Worm (Caenorhabditis elegans) whole organism, young adult: ENCODE data around the gene ZK287.7.

Experiments used
- lin-40 ChIP-seq: sonication (generic microtip); optimal IDR thresholded peaks from 2 replicates; lab custom pipeline; 2016; ENCODE audit warnings: missing genetic modification characterization, mild to moderate bottlenecking, missing compliant biosample characterization, missing genotype, missing genetic modification reagents
- sdz-38 ChIP-seq: sonication (generic microtip); optimal IDR thresholded peaks from 2 replicates; lab custom pipeline; 2016; ENCODE audit warnings: missing genotype, missing genetic modification characterization, missing compliant biosample characterization

The ZK287.7 gene

DNA sequence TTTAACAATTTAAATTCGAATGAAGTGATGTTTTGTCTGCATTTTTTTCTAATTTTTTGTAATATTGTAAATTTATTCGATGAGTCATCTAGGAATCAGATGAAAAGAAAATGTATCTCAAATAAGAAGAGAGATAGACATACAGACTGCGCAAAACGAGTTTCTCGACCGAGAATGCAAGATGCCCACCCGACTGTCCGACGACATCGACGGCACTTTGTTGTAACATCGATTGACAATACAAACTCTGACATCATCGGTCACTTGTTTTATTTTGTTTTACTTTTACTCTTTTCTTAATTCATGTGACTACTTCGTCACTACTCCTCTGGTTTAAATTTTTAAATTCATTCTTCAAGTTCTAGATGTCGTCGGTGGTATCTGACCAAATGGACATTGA is 48.0 kb downstream of the ZK287.7 start, which contains the start of gene sta-2:
Gene sta-2 (plus strand): TSS at position 349 of the 400 bp plus-strand sequence.
- TF ChIP-seq lin-40, result peak; percentile 27
- TF ChIP-seq sdz-38 (tag; lab: Kevin White, UChicago), result no peak
